Worm (Caenorhabditis elegans): Measurements from ENCODE around the gene R12B2.3.

The R12B2.3 gene

DNA sequence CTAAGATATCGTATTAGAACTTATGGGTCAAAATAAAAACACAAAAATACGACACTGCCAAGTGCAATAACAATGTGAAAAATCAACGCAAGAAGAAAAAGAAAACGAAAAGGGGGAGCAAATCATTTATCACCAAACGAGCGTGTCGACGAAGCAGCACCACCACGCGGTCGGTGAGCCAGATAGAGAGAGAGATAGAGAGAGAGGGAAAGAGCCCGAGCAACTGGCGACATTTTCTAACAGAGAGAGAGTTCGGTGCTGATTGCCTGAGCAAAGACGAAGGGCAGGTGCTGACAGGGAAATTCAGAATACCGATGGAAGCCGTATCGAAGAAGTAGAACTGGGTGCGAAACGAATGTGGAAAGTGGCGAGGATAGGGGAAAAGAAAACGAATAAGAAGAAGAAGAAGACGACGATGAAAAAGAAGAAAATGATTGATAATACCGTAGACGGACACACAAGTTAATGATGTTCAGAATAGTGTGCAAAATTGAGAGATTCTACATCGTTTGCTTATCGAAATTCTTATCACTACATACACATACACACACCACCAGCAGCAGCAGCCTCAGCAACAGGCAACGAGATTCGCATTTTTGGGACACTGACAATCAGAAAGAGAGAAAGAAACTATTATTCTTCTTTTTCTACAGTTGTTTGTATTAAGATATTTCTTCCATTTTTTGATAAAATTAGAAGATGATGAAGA lies 29.9 kb downstream of the R12B2.3 start (continued):
- TF ChIP-seq unc-30 (tag; optimal IDR thresholded peaks at IDR 0.05) = no peak
- no peak for TF ChIP-seq pag-3 (tag; optimal IDR thresholded peaks at IDR 0.05; ENCODE audit: borderline replicate concordance, insufficient read depth)
- TF ChIP-seq lsy-2 (tag; optimal IDR thresholded peaks at IDR 0.05) = peak in 1 of 2 experiments; percentile 41
- TF ChIP-seq grh-1 (GFP tag; IDR thresholded peaks at IDR 0.05) = no peak
- no peak for TF ChIP-seq nhr-237 (tag; optimal IDR thresholded peaks at IDR 0.05)
- TF ChIP-seq xbp-1 (tag; optimal IDR thresholded peaks at IDR 0.05) = no peak
- TF ChIP-seq nhr-19 (GFP tag; conservative IDR thresholded peaks at IDR 0.05) = no peak

DNA sequence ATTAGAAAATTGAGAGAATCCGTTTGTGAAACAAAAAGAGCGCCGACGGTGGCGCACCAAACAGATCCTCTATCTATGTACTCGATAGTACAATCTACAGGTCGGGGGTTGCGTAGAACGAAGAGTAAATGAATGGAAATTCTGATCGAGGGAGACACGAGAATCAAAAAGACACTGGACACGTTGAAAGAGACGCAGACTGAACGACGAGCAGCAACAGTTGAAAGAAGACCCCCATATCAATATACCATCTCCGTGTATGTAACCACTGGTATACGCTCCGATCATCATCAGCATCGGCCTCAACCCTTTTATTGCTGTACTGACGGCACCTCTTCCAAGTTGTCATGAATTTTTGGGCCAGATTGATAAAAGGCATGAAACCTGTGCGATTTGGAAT lies 30.9 kb downstream of the R12B2.3 start:
- TF ChIP-seq efl-3 (GFP tag; optimal IDR thresholded peaks at IDR 0.05) = no peak
- TF ChIP-seq ama-1 (optimal IDR thresholded peaks at IDR 0.05) = peak; percentile 38
- TF ChIP-seq ztf-4 (tag; optimal IDR thresholded peaks at IDR 0.05) = no peak
- TF ChIP-seq lin-14 (GFP tag; optimal IDR thresholded peaks at IDR 0.05) = peak; percentile 55
- peak; percentile 16 for TF ChIP-seq nhr-20 (tag; optimal IDR thresholded peaks at IDR 0.05)
- no peak; the same call in 1 of the 2 replicates for TF ChIP-seq nhr-19 (GFP tag; conservative IDR thresholded peaks at IDR 0.05)
- TF ChIP-seq unc-130 (tag; optimal IDR thresholded peaks at IDR 0.05) = no peak
- TF ChIP-seq nhr-85 (tag) = peak; percentile 80
- no peak for TF ChIP-seq efl-1 (optimal IDR thresholded peaks at IDR 0.05)
- TF ChIP-seq efl-1 (GFP tag; optimal IDR thresholded peaks at IDR 0.05 in 1 of 2) = peak in 1 of 2 experiments; percentile 89
- TF ChIP-seq ceh-82 (tag; optimal IDR thresholded peaks at IDR 0.05) = peak in 1 of 3 experiments; percentile 8
- TF ChIP-seq nhr-71 (tag; optimal IDR thresholded peaks at IDR 0.05) = peak; percentile 38
- no peak for TF ChIP-seq elt-3 (tag; optimal IDR thresholded peaks at IDR 0.05)

DNA sequence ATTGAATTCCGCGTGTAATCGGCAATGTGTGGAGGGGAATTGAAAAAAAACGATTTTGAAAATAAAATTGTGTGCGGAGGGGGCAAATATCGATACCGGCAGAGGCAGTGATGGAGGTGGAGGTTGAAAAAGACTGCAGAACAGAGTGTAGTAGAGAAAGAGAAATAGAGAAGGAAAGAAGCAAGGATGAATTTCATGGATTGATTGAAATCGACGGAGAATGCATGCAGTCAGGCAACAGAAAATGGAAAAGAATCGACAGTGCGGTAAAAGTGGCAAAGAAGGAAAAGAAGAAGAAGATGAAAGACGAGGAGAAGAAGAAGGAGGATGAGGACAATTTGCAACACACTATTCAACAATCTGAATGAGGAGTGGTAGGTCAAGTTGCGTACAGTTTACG lies 31.4 kb downstream of the R12B2.3 start, which contains the start of gene W04D12.1:
Gene W04D12.1, plus strand, starts transcription at position 111 of the 400 bp plus-strand sequence.
- TF ChIP-seq blmp-1 (tag; optimal IDR thresholded peaks at IDR 0.05) = peak; percentile 94
- peak; percentile 33 for TF ChIP-seq nhr-20 (tag; optimal IDR thresholded peaks at IDR 0.05)
- no peak for TF ChIP-seq fkh-4 (tag; optimal IDR thresholded peaks at IDR 0.05; ENCODE audit: borderline replicate concordance)
- TF ChIP-seq lin-35 (GFP tag; optimal IDR thresholded peaks at IDR 0.05) = peak in 1 of 2 experiments; percentile 35
- no peak for TF ChIP-seq tbx-2 (tag; optimal IDR thresholded peaks at IDR 0.05)
- TF ChIP-seq ets-5 (GFP tag; IDR thresholded peaks at IDR 0.05) = no peak
- TF ChIP-seq nhr-90 (tag; optimal IDR thresholded peaks at IDR 0.05; ENCODE audit: poor library complexity) = no peak
- no peak for TF ChIP-seq ztf-11 (tag; optimal IDR thresholded peaks at IDR 0.05)
- peak; percentile 15 for TF ChIP-seq rnt-1 (tag; optimal IDR thresholded peaks at IDR 0.05)
- no peak for TF ChIP-seq ceh-88 (GFP tag; IDR thresholded peaks at IDR 0.05)
- TF ChIP-seq efl-1 (optimal IDR thresholded peaks at IDR 0.05) = peak in 1 of 2 experiments; percentile 11
- no peak for TF ChIP-seq efl-1 (GFP tag; optimal IDR thresholded peaks at IDR 0.05 in 1 of 2)
- TF ChIP-seq lsy-2 (tag; optimal IDR thresholded peaks at IDR 0.05) = peak in 1 of 2 experiments; percentile 24
- peak; percentile 56 for TF ChIP-seq mep-1 (tag; optimal IDR thresholded peaks at IDR 0.05)
- peak; percentile 29 for TF ChIP-seq skn-1 (tag; optimal IDR thresholded peaks at IDR 0.05)
- no peak for TF ChIP-seq pqm-1 (tag; optimal IDR thresholded peaks at IDR 0.05)
- peak; percentile 72 for TF ChIP-seq nhr-85 (tag)
- peak; percentile 12 for TF ChIP-seq nhr-71 (tag; optimal IDR thresholded peaks at IDR 0.05)
- TF ChIP-seq fos-1 (tag; optimal IDR thresholded peaks at IDR 0.05) = no peak
- TF ChIP-seq swsn-7 (tag; optimal IDR thresholded peaks at IDR 0.05) = no peak
- peak; percentile 21 for TF ChIP-seq lin-14 (GFP tag; optimal IDR thresholded peaks at IDR 0.05)
- TF ChIP-seq hlh-17 (GFP tag; optimal IDR thresholded peaks at IDR 0.05; ENCODE audit: borderline replicate concordance) = no peak
- no peak for TF ChIP-seq vab-15 (tag; optimal IDR thresholded peaks at IDR 0.05)
- TF ChIP-seq unc-130 (tag; optimal IDR thresholded peaks at IDR 0.05) = peak; percentile 6
- no peak for TF ChIP-seq nhr-77 (tag; optimal IDR thresholded peaks at IDR 0.05)
- no peak for TF ChIP-seq unc-62 (GFP tag; optimal IDR thresholded peaks at IDR 0.05)
- no peak for TF ChIP-seq snpc-4 (tag; optimal IDR thresholded peaks at IDR 0.05)
- TF ChIP-seq snu-23 (GFP tag; optimal IDR thresholded peaks at IDR 0.05) = peak; percentile 20
